Worm (Caenorhabditis elegans): ENCODE results near the gene T19D12.6.

DNA sequence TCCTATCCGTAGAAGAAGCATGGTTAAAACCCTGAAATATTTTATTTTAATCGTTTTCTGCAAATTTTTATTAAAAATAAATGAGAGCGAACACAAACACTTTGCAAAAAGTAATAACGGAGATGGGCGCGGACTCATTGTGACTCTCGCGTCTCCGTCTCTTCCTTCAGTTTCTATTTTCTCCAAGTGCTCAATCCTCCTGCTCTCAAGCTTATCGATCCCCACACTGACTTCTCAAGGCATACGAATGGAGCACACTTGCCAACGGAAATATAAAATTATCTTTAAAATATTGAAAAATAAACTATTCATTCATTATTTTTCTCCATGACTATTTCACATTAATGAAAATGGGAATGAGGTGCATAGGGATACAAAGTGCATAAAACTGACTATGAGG lies 44.9 kb downstream of the T19D12.6 start, which contains the start of gene dnj-8:
- no peak for TF ChIP-seq lin-39 (tag; optimal IDR thresholded peaks at IDR 0.05)
- TF ChIP-seq nhr-77 (tag; optimal IDR thresholded peaks at IDR 0.05) = no peak
- TF ChIP-seq peb-1 (tag; optimal IDR thresholded peaks at IDR 0.05) = no peak
- no peak for TF ChIP-seq nhr-25 (tag; optimal IDR thresholded peaks at IDR 0.05)
- no peak for TF ChIP-seq nhr-237 (tag; optimal IDR thresholded peaks at IDR 0.05)
